Worm (Caenorhabditis elegans) whole organism, late embryonic: ENCODE results near the gene F45D3.2.

Source experiments
- K09A11.1 ChIP-seq: sonication (generic microtip); optimal IDR thresholded peaks from 2 replicates; lab custom pipeline; 2017; ENCODE audit warnings: antibody characterized with exemption, mild to moderate bottlenecking, missing genetic modification characterization, missing compliant biosample characterization; ENCODE audit not compliant: insufficient read depth
- ceh-2 ChIP-seq: sonication (generic microtip); optimal IDR thresholded peaks from 2 replicates; lab custom pipeline; 2016; ENCODE audit warnings: missing genotype, missing genetic modification characterization, missing compliant biosample characterization
- ceh-45 ChIP-seq: fragments of 200-800 bp; sonication (Bioruptor generic); IDR thresholded peaks from 2 replicates; pipeline ENCODE4 v1.3.6; 2022; ENCODE audit warnings: missing genetic modification reagents, missing genetic modification characterization, missing compliant biosample characterization
- elt-2 ChIP-seq: sonication (generic microtip); optimal IDR thresholded peaks from 2 replicates; lab custom pipeline; 2016; ENCODE audit warnings: missing genetic modification reagents, missing genetic modification characterization, missing compliant biosample characterization
- elt-4 ChIP-seq: sonication (generic microtip); optimal IDR thresholded peaks from 2 replicates; lab custom pipeline; 2016; ENCODE audit warnings: missing genetic modification characterization, missing compliant biosample characterization
- ets-4 ChIP-seq: sonication (generic microtip); optimal IDR thresholded peaks from 2 replicates; lab custom pipeline; 2016; ENCODE audit warnings: missing genetic modification characterization, missing compliant biosample characterization
- fkh-10 ChIP-seq: fragments of 150-350 bp; optimal IDR thresholded peaks from 2 replicates; lab custom pipeline; 2014; ENCODE audit warnings: missing biosample characterization, missing genetic modification reagents, missing genetic modification characterization
- hlh-13 ChIP-seq: fragments of 200-800 bp; sonication (Bioruptor generic); optimal IDR thresholded peaks from 2 replicates; lab custom pipeline; 2018; ENCODE audit warnings: mild to moderate bottlenecking, missing genetic modification characterization, missing compliant biosample characterization
- hlh-15 ChIP-seq: sonication (generic microtip); optimal IDR thresholded peaks from 2 replicates; lab custom pipeline; 2016; ENCODE audit warnings: missing genetic modification characterization, missing compliant biosample characterization
- lin-11 ChIP-seq: fragments of 200-800 bp; sonication (Bioruptor generic); optimal IDR thresholded peaks from 2 replicates; lab custom pipeline; 2018; ENCODE audit warnings: mild to moderate bottlenecking, missing genetic modification characterization, missing compliant biosample characterization
- pha-4 ChIP-seq: fragments of 150-350 bp; optimal IDR thresholded peaks from 2 replicates; lab custom pipeline; 2018; ENCODE audit warnings: missing biosample characterization, missing genetic modification reagents, missing genetic modification characterization
- sox-4 ChIP-seq: sonication (generic microtip); optimal IDR thresholded peaks from 2 replicates; lab custom pipeline; 2017; ENCODE audit warnings: mild to moderate bottlenecking, missing genetic modification characterization, inconsistent platforms, missing compliant biosample characterization
- ztf-16 ChIP-seq: sonication (generic microtip); optimal IDR thresholded peaks from 2 replicates; lab custom pipeline; 2017; ENCODE audit warnings: missing genetic modification characterization, missing compliant biosample characterization

DNA sequence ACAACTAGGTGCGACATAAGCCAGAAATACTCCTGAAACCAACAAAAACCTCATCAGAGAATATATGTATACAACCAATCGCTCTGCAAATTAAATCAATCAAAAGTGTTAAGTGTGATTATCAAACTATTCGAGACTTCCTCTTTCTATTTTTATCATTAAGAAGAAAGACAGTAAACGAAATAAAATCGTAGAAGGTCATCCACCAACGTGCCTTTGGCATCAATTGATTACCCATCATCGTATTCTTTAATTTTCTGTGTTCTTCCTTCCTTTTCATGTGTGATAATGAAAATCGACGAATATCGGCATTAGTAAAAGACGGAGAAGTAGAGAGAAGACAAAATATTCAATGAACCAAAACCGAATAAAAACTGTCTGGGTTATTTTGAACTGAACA is 28.9 kb upstream of the F45D3.2 start:
- TF ChIP-seq hlh-15 (tag; lab: Kevin White, UChicago) (no peak), ztf-16 (tag; lab: Kevin White, UChicago) (no peak), elt-2 (tag; lab: Kevin White, UChicago) (no peak), fkh-10 (GFP tag; lab: Kevin White, UChicago) (no peak), sox-4 (tag; lab: Kevin White, UChicago) (no peak), lin-11 (tag; lab: Kevin White, UChicago) (no peak), pha-4 (tag; lab: Kevin White, UChicago) (no peak), ceh-45 (no peak), ceh-2 (no peak), hlh-13 (no peak), ets-4 (no peak), K09A11.1 (tag; lab: Kevin White, UChicago) (no peak), elt-4 (tag; lab: Kevin White, UChicago) (no peak)
